Fruit fly (Drosophila melanogaster): Measurements from ENCODE around the gene Gtpx.

The Gtpx gene

dm6 chr3L:3288414-3288813 is 37.7 kb upstream of the Gtpx start (continued):
- no peak for TF ChIP-seq CG4707 (GFP tag; optimal IDR thresholded peaks at IDR 0.05)
- TF ChIP-seq CG15696 (tag; optimal IDR thresholded peaks at IDR 0.05), result peak; percentile 18
- no peak for TF ChIP-seq CG3065 (GFP tag; optimal IDR thresholded peaks at IDR 0.05)
- peak; percentile 2 for TF ChIP-seq CG17802 (tag; optimal IDR thresholded peaks at IDR 0.05)
- no peak for TF ChIP-seq lab (GFP tag; optimal IDR thresholded peaks at IDR 0.05)
- TF ChIP-seq CG12391 (tag; optimal IDR thresholded peaks at IDR 0.05), result no peak
- no peak for TF ChIP-seq Drgx (GFP tag; IDR thresholded peaks at IDR 0.05)
- TF ChIP-seq CG11723 (GFP tag; optimal IDR thresholded peaks at IDR 0.05), result no peak
- TF ChIP-seq Bgb (GFP tag; IDR thresholded peaks at IDR 0.05; ENCODE audit: partially characterized antibody), result 0 out of 2 replicates have a peak, but pooled peaks have one; percentile 33
- 0 out of 3 replicates have a peak, but pooled peaks have one; percentile 43 for TF ChIP-seq CG3726 (GFP tag; IDR thresholded peaks at IDR 0.05)
- no peak for TF ChIP-seq MESR4 (GFP tag; optimal IDR thresholded peaks at IDR 0.05)
- peak; percentile 32 for TF ChIP-seq MTF-1 (GFP tag; optimal IDR thresholded peaks at IDR 0.05; ENCODE audit: borderline replicate concordance)
- TF ChIP-seq CG10654 (GFP tag; optimal IDR thresholded peaks at IDR 0.05), result peak; percentile 35
- no peak for TF ChIP-seq nerfin-1 (tag; optimal IDR thresholded peaks at IDR 0.05)
- no peak for TF ChIP-seq CG1233 (GFP tag; optimal IDR thresholded peaks at IDR 0.05)
- TF ChIP-seq pum (GFP tag; optimal IDR thresholded peaks at IDR 0.05), result no peak
- TF ChIP-seq Lhr (GFP tag; optimal IDR thresholded peaks at IDR 0.05), result no peak
- no peak for TF ChIP-seq dan (GFP tag; IDR thresholded peaks at IDR 0.05)
- TF ChIP-seq CG13894 (tag; optimal IDR thresholded peaks at IDR 0.05), result no peak
- no peak for TF ChIP-seq Fer1 (GFP tag; optimal IDR thresholded peaks at IDR 0.05)
- TF ChIP-seq al (GFP tag; IDR thresholded peaks at IDR 0.05), result no peak
- TF ChIP-seq gt (GFP tag; IDR thresholded peaks at IDR 0.05), result no peak
- TF ChIP-seq br (optimal IDR thresholded peaks at IDR 0.05), result no peak
- no peak for TF ChIP-seq dm (GFP tag; optimal IDR thresholded peaks at IDR 0.05)
- peak; percentile 31 for TF ChIP-seq Xbp1 (GFP tag; optimal IDR thresholded peaks at IDR 0.05)
- peak; percentile 94 for TF ChIP-seq Dip2 (GFP tag; IDR thresholded peaks at IDR 0.05)
- TF ChIP-seq CG4282 (GFP tag; optimal IDR thresholded peaks at IDR 0.05), result no peak
- TF ChIP-seq CG13775 (GFP tag; optimal IDR thresholded peaks at IDR 0.05), result no peak
- TF ChIP-seq CG10267 (tag; optimal IDR thresholded peaks at IDR 0.05), result no peak
- TF ChIP-seq twi (tag; optimal IDR thresholded peaks at IDR 0.05), result no peak
- no peak for TF ChIP-seq Eip74EF (GFP tag; optimal IDR thresholded peaks at IDR 0.05)
- TF ChIP-seq CG8388 (GFP tag; optimal IDR thresholded peaks at IDR 0.05), result no peak
- no peak for TF ChIP-seq CG9817 (tag; optimal IDR thresholded peaks at IDR 0.05)
- no peak for TF ChIP-seq CG7963 (GFP tag; IDR thresholded peaks at IDR 0.05; ENCODE audit: partially characterized antibody)
- TF ChIP-seq dysf (GFP tag; IDR thresholded peaks at IDR 0.05), result peak; percentile 56; the same call in 2 of the 3 replicates
- TF ChIP-seq CG18764 (GFP tag; optimal IDR thresholded peaks at IDR 0.05), result peak; percentile 12
- peak; percentile 34; the same call in 1 of the 3 replicates for TF ChIP-seq Aef1 (GFP tag; IDR thresholded peaks at IDR 0.05)
- TF ChIP-seq pita (GFP tag; optimal IDR thresholded peaks at IDR 0.05), result no peak
- TF ChIP-seq HLH54F (GFP tag; optimal IDR thresholded peaks at IDR 0.05), result no peak
- peak; percentile 49 for TF ChIP-seq CG7839 (tag; optimal IDR thresholded peaks at IDR 0.05)
- no peak for TF ChIP-seq CG8944 (GFP tag; optimal IDR thresholded peaks at IDR 0.05)
- peak; percentile 12; the same call in 1 of the 3 replicates for TF ChIP-seq otp (GFP tag; IDR thresholded peaks at IDR 0.05)
- TF ChIP-seq CG2875 (GFP tag; optimal IDR thresholded peaks at IDR 0.05), result no peak
- TF ChIP-seq Adf1 (GFP tag; IDR thresholded peaks at IDR 0.05), result no peak
- no peak for TF ChIP-seq btn (GFP tag; optimal IDR thresholded peaks at IDR 0.05)
- TF ChIP-seq zen2 (GFP tag; IDR thresholded peaks at IDR 0.05; ENCODE audit: partially characterized antibody), result no peak
- peak; percentile 41; the same call in 1 of the 2 replicates for TF ChIP-seq CG14441 (GFP tag; IDR thresholded peaks at IDR 0.05)
- peak; percentile 46 for TF ChIP-seq CG17829 (tag; optimal IDR thresholded peaks at IDR 0.05)
- TF ChIP-seq zen (tag; optimal IDR thresholded peaks at IDR 0.05), result no peak
- no peak for TF ChIP-seq gro (GFP tag; optimal IDR thresholded peaks at IDR 0.05)
- TF ChIP-seq Hey (tag; optimal IDR thresholded peaks at IDR 0.05), result no peak
